Fruit fly (Drosophila melanogaster): ENCODE measurements around the gene Dus2.
A peak's percentile ranks its signal among the peaks of the same experiment; 100 is the strongest.

Gene Dus2

DNA sequence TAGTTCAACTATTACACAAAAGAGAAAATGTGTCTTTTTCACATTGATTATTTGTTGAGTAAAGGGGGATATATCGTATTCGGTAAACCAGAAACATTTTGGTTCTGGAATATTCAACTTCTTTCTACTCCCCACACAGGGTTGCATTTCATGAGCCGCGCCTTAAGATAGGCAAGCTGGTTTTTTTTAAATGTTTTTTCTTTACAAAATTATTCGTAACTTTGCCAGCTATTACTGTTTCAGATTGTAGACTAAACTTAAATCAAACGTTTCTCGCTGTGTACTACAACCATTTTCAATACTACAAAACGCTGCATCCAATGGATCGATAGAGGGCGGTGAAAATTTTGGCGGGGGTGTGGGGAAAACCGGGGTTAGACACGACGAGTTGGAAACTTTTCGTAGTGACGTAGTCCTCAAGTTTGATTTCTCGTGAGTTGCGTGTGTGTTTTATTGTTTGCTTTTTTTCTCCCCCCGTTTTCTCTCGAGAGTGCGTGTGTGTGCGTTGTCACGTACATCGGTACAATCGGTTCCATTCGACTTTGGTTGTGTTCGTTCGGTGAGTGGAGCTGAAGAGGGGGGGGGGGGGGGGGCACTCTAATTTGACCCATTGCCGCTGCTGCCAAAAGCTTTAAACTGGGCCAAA is 24.2 kb upstream of the Dus2 start (continued):
- TF ChIP-seq CG16815 (GFP tag; optimal IDR thresholded peaks at IDR 0.05) (no peak), CG30403 (GFP tag; optimal IDR thresholded peaks at IDR 0.05) (peak; percentile 47), CG1602 (GFP tag; optimal IDR thresholded peaks at IDR 0.05) (peak; percentile 10), CG2678 (tag; optimal IDR thresholded peaks at IDR 0.05) (peak; percentile 56), Sry-δ (GFP tag; optimal IDR thresholded peaks at IDR 0.05) (peak; percentile 20), Atf-2 (GFP tag; optimal IDR thresholded peaks at IDR 0.05) (no peak), Dad (GFP tag; optimal IDR thresholded peaks at IDR 0.05) (peak; percentile 28), dysf (GFP tag; IDR thresholded peaks at IDR 0.05) (peak; percentile 51; the same call in 1 of the 3 replicates), D19A (tag; optimal IDR thresholded peaks at IDR 0.05) (peak; percentile 25), crol (GFP tag; IDR thresholded peaks at IDR 0.05) (peak; percentile 88), CG6689 (GFP tag; IDR thresholded peaks at IDR 0.05) (peak; percentile 40; the same call in 1 of the 2 replicates), CG13424 (tag; optimal IDR thresholded peaks at IDR 0.05) (peak; percentile 51), CG14965 (GFP tag; optimal IDR thresholded peaks at IDR 0.05; ENCODE audit: borderline replicate concordance) (no peak), emc (GFP tag; optimal IDR thresholded peaks at IDR 0.05) (no peak), tio (GFP tag; optimal IDR thresholded peaks at IDR 0.05) (peak; percentile 32), Dref (GFP tag; IDR thresholded peaks at IDR 0.05) (no peak), eve (GFP tag; optimal IDR thresholded peaks at IDR 0.05) (peak in 1 of 2 experiments; percentile 53)

DNA sequence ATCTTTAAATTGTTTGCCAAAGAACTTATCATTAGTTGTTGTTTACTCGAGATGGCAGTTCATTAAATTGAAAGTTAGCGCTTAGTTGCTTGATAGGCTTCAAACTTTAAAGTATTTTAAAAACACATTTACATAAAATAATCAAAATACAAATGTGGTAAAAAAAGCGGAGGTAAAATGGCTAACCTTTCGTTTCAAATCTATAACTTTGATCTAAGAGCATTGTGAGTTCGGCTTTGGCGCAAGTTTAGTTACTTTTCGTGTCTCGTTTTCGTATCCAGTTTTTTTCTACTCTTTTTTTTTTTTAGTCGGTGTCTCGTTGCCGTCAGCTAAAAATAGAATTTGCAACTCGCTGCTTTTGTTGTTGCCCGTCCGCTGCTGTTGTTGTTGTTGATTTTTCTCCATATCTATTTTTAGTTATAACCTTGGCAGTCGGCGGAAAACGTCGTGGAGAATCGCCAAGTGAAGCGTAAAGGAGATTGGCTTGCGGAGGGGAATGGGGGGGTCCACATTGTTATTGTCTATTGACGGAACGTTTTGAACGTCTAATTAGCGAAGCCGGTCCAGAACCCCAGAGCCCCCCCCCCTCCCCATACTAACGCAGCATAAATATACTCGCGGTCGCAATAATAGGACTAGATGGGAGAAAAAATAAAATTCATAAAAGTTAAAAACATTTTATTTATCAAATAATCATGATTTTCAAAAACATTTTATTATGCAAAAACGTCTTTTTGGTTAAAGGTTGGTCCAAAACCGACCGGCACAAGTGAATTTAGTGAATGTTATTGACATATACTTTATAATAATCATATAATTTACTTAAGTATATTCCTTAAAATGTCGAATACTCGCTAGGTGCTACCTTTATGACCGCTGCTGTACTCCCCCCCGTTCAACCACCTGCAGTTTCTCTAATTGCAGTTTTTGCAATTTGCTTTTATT is 23.0 kb upstream of the Dus2 start:
- TF ChIP-seq sisA (GFP tag; IDR thresholded peaks at IDR 0.05): peak; percentile 48; the same call in 1 of the 2 replicates
- 0 out of 2 replicates have a peak, but pooled peaks have one; percentile 16 for TF ChIP-seq CG7372 (GFP tag; IDR thresholded peaks at IDR 0.05)
- no peak for TF ChIP-seq unc-4 (GFP tag; IDR thresholded peaks at IDR 0.05; ENCODE audit: partially characterized antibody)
- TF ChIP-seq Oaz (GFP tag; IDR thresholded peaks at IDR 0.05): no peak
- peak; percentile 77 for TF ChIP-seq Med (GFP tag)
- peak; percentile 58 for TF ChIP-seq Fer1 (GFP tag; optimal IDR thresholded peaks at IDR 0.05)
- peak; percentile 63 for TF ChIP-seq CG9932 (GFP tag; IDR thresholded peaks at IDR 0.05)
- peak; percentile 16; the same call in 1 of the 2 replicates for TF ChIP-seq CG10366 (GFP tag; IDR thresholded peaks at IDR 0.05)
- peak; percentile 28 for TF ChIP-seq CG12391 (tag; optimal IDR thresholded peaks at IDR 0.05)
- TF ChIP-seq CG14014 (GFP tag; IDR thresholded peaks at IDR 0.05): peak; percentile 50
- peak; percentile 12 for TF ChIP-seq CG12155 (GFP tag; optimal IDR thresholded peaks at IDR 0.05)
- TF ChIP-seq CG32767 (GFP tag; IDR thresholded peaks at IDR 0.05): 0 out of 2 replicates have a peak, but pooled peaks have one; percentile 24
- peak; percentile 21 for TF ChIP-seq Vsx1 (GFP tag; optimal IDR thresholded peaks at IDR 0.05)
- no peak for TF ChIP-seq Dfd (GFP tag; optimal IDR thresholded peaks at IDR 0.05)
- TF ChIP-seq tgo (GFP tag; IDR thresholded peaks at IDR 0.05): peak; percentile 48; the same call in 1 of the 3 replicates
- TF ChIP-seq CG2116 (GFP tag; optimal IDR thresholded peaks at IDR 0.05): no peak
- TF ChIP-seq fd3F (GFP tag; optimal IDR thresholded peaks at IDR 0.05): peak; percentile 52
- 0 out of 2 replicates have a peak, but pooled peaks have one; percentile 23 for TF ChIP-seq CG31224 (GFP tag; IDR thresholded peaks at IDR 0.05)
- TF ChIP-seq z (GFP tag; IDR thresholded peaks at IDR 0.05): no peak
- 0 out of 2 replicates have a peak, but pooled peaks have one; percentile 17 for TF ChIP-seq ara (GFP tag; IDR thresholded peaks at IDR 0.05)
- peak; percentile 28 for TF ChIP-seq org-1 (GFP tag; optimal IDR thresholded peaks at IDR 0.05)
- TF ChIP-seq CG6689 (GFP tag; IDR thresholded peaks at IDR 0.05): peak; percentile 49
- peak; percentile 54 for TF ChIP-seq sens (GFP tag)
- peak; percentile 49 for TF ChIP-seq al (GFP tag; IDR thresholded peaks at IDR 0.05)
- 0 out of 2 replicates have a peak, but pooled peaks have one; percentile 24 for TF ChIP-seq esg (GFP tag; conservative IDR thresholded peaks at IDR 0.05)
- peak; percentile 48 for TF ChIP-seq CG3847 (GFP tag; IDR thresholded peaks at IDR 0.05)
- TF ChIP-seq D19A (tag; optimal IDR thresholded peaks at IDR 0.05): peak; percentile 30
- TF ChIP-seq CG15514 (GFP tag; optimal IDR thresholded peaks at IDR 0.05): peak; percentile 19
- TF ChIP-seq chinmo (GFP tag; IDR thresholded peaks at IDR 0.05; ENCODE audit: partially characterized antibody): 0 out of 4 replicates have a peak, but pooled peaks have one; percentile 42
- peak; percentile 34 for TF ChIP-seq CG18262 (tag; optimal IDR thresholded peaks at IDR 0.05)
- no peak for TF ChIP-seq CG3995 (GFP tag; optimal IDR thresholded peaks at IDR 0.05)
- peak; percentile 70 for TF ChIP-seq CG32532 (GFP tag; IDR thresholded peaks at IDR 0.05)

Data from whole organism, embryonic.